Worm (Caenorhabditis elegans): ENCODE data around the gene C28A5.6.

ce11 chrIII:4381343-4381742 is 48.0 kb downstream of the C28A5.6 start, which contains the start of gene pals-27:
- TF ChIP-seq C38D4.7 (GFP tag; optimal IDR thresholded peaks at IDR 0.05) (no peak), pha-4 (tag; optimal IDR thresholded peaks at IDR 0.05) (no peak), ama-1 (optimal IDR thresholded peaks at IDR 0.05) (no peak), lin-11 (tag; optimal IDR thresholded peaks at IDR 0.05) (no peak), nfya-1 (tag; optimal IDR thresholded peaks at IDR 0.05) (no peak), elt-2 (tag; optimal IDR thresholded peaks at IDR 0.05) (no peak), ets-4 (tag; optimal IDR thresholded peaks at IDR 0.05) (no peak), sdc-2 (tag; optimal IDR thresholded peaks at IDR 0.05) (no peak), unc-55 (GFP tag; optimal IDR thresholded peaks at IDR 0.05) (no peak), fkh-10 (GFP tag; optimal IDR thresholded peaks at IDR 0.05) (no peak), hlh-15 (tag; optimal IDR thresholded peaks at IDR 0.05) (no peak), lim-6 (tag; optimal IDR thresholded peaks at IDR 0.05) (no peak)
